Worm (Caenorhabditis elegans): ENCODE data around the gene clec-144.

DNA sequence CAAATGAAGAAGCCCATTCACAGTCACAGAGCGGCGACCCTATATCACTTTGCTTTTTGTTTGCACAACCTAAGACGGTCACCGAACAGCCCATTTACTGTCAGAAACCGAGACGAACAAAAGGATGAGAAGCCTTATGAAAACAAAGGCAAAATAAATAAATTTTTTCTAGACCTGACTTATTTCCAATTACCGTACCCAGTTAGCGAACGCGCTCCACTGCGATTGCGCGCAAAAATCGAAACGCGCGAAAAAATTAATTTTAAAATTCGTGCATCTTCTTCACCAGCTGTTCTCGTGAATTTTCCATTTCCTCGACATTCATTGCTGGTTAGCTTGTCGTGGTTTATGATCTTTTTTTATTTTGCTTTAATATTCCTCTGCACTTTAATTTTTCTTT is 49.9 kb downstream of the clec-144 start, which contains the start of gene F43G6.16:
- TF ChIP-seq med-1 (GFP tag; optimal IDR thresholded peaks at IDR 0.05; ENCODE audit: insufficient read depth) (no peak), ztf-29 (GFP tag; IDR thresholded peaks at IDR 0.05) (no peak), T22C8.4 (GFP tag; IDR thresholded peaks at IDR 0.05) (no peak), flt-1 (GFP tag; IDR thresholded peaks at IDR 0.05) (no peak), ztf-23 (GFP tag; IDR thresholded peaks at IDR 0.05) (no peak), ref-1 (GFP tag; conservative IDR thresholded peaks at IDR 0.05) (no peak), klf-2 (GFP tag; conservative IDR thresholded peaks at IDR 0.05) (no peak), tab-1 (GFP tag; IDR thresholded peaks at IDR 0.05) (no peak)

Data from whole organism, midembryonic.